Worm (Caenorhabditis elegans) whole organism, L4 larva: Measurements from ENCODE around the gene T05A12.4.

Experiments used
- F10B5.3 ChIP-seq: sonication (generic microtip); optimal IDR thresholded peaks from 2 replicates; lab custom pipeline; 2016; ENCODE audit warnings: mild to moderate bottlenecking, missing genetic modification characterization, missing compliant biosample characterization
- F44E2.7 ChIP-seq: fragments of 200-800 bp; sonication (Bioruptor generic); IDR thresholded peaks from 2 replicates; pipeline ENCODE4 v2.1.2; 2022; ENCODE audit warnings: missing genetic modification characterization, missing compliant biosample characterization
- F49E8.2 ChIP-seq: sonication (generic microtip); optimal IDR thresholded peaks from 2 replicates; lab custom pipeline; 2016; ENCODE audit warnings: missing compliant biosample characterization, mild to moderate bottlenecking, missing genetic modification characterization, borderline replicate concordance
- R02D3.7 ChIP-seq: fragments of 150-350 bp; sonication (generic microtip); optimal IDR thresholded peaks from 3 replicates; lab custom pipeline; 2014; ENCODE audit warnings: missing biosample characterization, missing genetic modification characterization
- aha-1 ChIP-seq: fragments of 150-350 bp; peaks from one replicate; lab custom pipeline; 2014; ENCODE audit warnings: missing biosample characterization, missing genetic modification characterization
- aly-2 ChIP-seq: sonication (generic microtip); optimal IDR thresholded peaks from 2 replicates; lab custom pipeline; 2018; ENCODE audit warnings: missing biosample characterization, missing genetic modification characterization
- ama-1 ChIP-seq: fragments of 150-350 bp; optimal IDR thresholded peaks from 2 replicates; lab custom pipeline; 2014; ENCODE audit warnings: inconsistent platforms, mixed read lengths
- arid-1 ChIP-seq: fragments of 200-800 bp; sonication (Bioruptor generic); conservative IDR thresholded peaks from 2 replicates; pipeline ENCODE4 v1.3.6; 2022; ENCODE audit warnings: missing genetic modification reagents, missing genetic modification characterization, missing compliant biosample characterization
- attf-4 ChIP-seq: sonication (generic microtip); optimal IDR thresholded peaks from 3 replicates; lab custom pipeline; 2017; ENCODE audit warnings: missing biosample characterization, missing genetic modification characterization
- ctbp-1 ChIP-seq: fragments of 200-800 bp; sonication (Bioruptor generic); IDR thresholded peaks from 2 replicates; pipeline ENCODE4 v1.3.6; 2022; ENCODE audit warnings: missing genetic modification reagents, missing genetic modification characterization, missing compliant biosample characterization
- daf-16 ChIP-seq, 3 experiments: sonication (generic microtip); optimal IDR thresholded peaks; 2 replicates each; lab custom pipeline; 2016 to 2017; ENCODE audit warnings: missing genetic modification characterization in 3 of 3, missing genetic modification reagents in 3 of 3, mild to moderate bottlenecking in 2 of 3, missing compliant biosample characterization in 2 of 3, missing biosample characterization in 1 of 3, moderate library complexity in 1 of 3
- daf-19 ChIP-seq: fragments of 200-800 bp; sonication (Bioruptor generic); conservative IDR thresholded peaks from 2 replicates; pipeline ENCODE4 v1.3.6; 2022; ENCODE audit warnings: missing genetic modification characterization, missing compliant biosample characterization
- dmd-9 ChIP-seq: fragments of 200-800 bp; sonication (Bioruptor generic); IDR thresholded peaks from 2 replicates; pipeline ENCODE4 v1.3.6; 2022; ENCODE audit warnings: missing genetic modification reagents, missing genetic modification characterization, missing compliant biosample characterization
- dpl-1 ChIP-seq: fragments of 150-350 bp; optimal IDR thresholded peaks from 2 replicates; lab custom pipeline; 2014; ENCODE audit warnings: missing biosample characterization, missing genetic modification reagents, missing genetic modification characterization
- dve-1 ChIP-seq: sonication (generic microtip); optimal IDR thresholded peaks from 2 replicates; lab custom pipeline; 2017; ENCODE audit warnings: antibody characterized with exemption, mild to moderate bottlenecking, missing genetic modification characterization, missing compliant biosample characterization; ENCODE audit not compliant: insufficient read depth
- egl-43 ChIP-seq: fragments of 200-800 bp; sonication (Bioruptor generic); IDR thresholded peaks from 2 replicates; pipeline ENCODE4 v1.3.6; 2022; ENCODE audit warnings: missing genetic modification reagents, missing genetic modification characterization, missing compliant biosample characterization
- lin-38 ChIP-seq: fragments of 200-800 bp; sonication (Bioruptor generic); IDR thresholded peaks from 2 replicates; pipeline ENCODE4 v1.3.6; 2022; ENCODE audit warnings: missing genetic modification reagents, missing genetic modification characterization, missing compliant biosample characterization
- lir-3 ChIP-seq: sonication (generic microtip); optimal IDR thresholded peaks from 2 replicates; lab custom pipeline; 2016; ENCODE audit warnings: mild to moderate bottlenecking, missing genetic modification characterization, missing compliant biosample characterization
- lsy-2 ChIP-seq, 2 experiments: fragments of 150-350 bp in 1 of 2; sonication (generic microtip) in 1 of 2; optimal IDR thresholded peaks; 2 replicates each; lab custom pipeline; 2014 to 2017; ENCODE audit warnings: missing biosample characterization in 2 of 2, missing genetic modification characterization in 2 of 2
- madf-5 ChIP-seq, 2 experiments: fragments of 200-800 bp; sonication (Bioruptor generic); IDR thresholded peaks; 2 replicates each; pipeline ENCODE4 v1.3.6; 2022; ENCODE audit warnings: missing compliant biosample characterization in 2 of 2, missing genetic modification characterization in 2 of 2
- mdt-29 ChIP-seq: fragments of 200-800 bp; sonication (Bioruptor generic); IDR thresholded peaks from 2 replicates; pipeline ENCODE4 v1.3.6; 2022; ENCODE audit warnings: missing genetic modification reagents, missing genetic modification characterization, missing compliant biosample characterization
- mes-2 ChIP-seq: sonication (generic microtip); optimal IDR thresholded peaks from 2 replicates; lab custom pipeline; 2016; ENCODE audit warnings: missing genotype, mild to moderate bottlenecking, missing genetic modification characterization, missing compliant biosample characterization; ENCODE audit not compliant: poor library complexity, severe bottlenecking
- nhr-102 ChIP-seq: sonication (generic microtip); optimal IDR thresholded peaks from 2 replicates; lab custom pipeline; 2016; ENCODE audit warnings: mild to moderate bottlenecking, missing genetic modification characterization, moderate library complexity, missing compliant biosample characterization
- nhr-11 ChIP-seq: fragments of 150-350 bp; optimal IDR thresholded peaks from 2 replicates; lab custom pipeline; 2014; ENCODE audit warnings: missing biosample characterization, missing genetic modification characterization
- nhr-111 ChIP-seq: fragments of 200-800 bp; sonication (Bioruptor generic); optimal IDR thresholded peaks from 2 replicates; lab custom pipeline; 2018; ENCODE audit warnings: mild to moderate bottlenecking, missing genetic modification characterization, missing compliant biosample characterization
- nhr-6 ChIP-seq: fragments of 150-350 bp; optimal IDR thresholded peaks from 2 replicates; lab custom pipeline; 2014; ENCODE audit warnings: missing biosample characterization, missing genetic modification characterization
- pha-4 ChIP-seq, 2 experiments: fragments of 150-350 bp in 1 of 2; fragments of 200-800 bp in 1 of 2; sonication (Bioruptor generic) in 1 of 2; IDR thresholded peaks in 1 of 2; optimal IDR thresholded peaks in 1 of 2; 2 replicates each; pipeline versions ENCODE4 v1.3.6 to Lab custom; 2014 to 2022; ENCODE audit warnings: missing genetic modification characterization in 2 of 2, missing genetic modification reagents in 2 of 2, missing biosample characterization in 1 of 2, missing compliant biosample characterization in 1 of 2
- set-16 ChIP-seq: fragments of 200-800 bp; sonication (Bioruptor generic); IDR thresholded peaks from 2 replicates; pipeline ENCODE4 v1.3.6; 2022; ENCODE audit warnings: missing genetic modification reagents, missing genetic modification characterization, missing compliant biosample characterization
- snpc-1.2 ChIP-seq: fragments of 200-800 bp; sonication (Bioruptor generic); IDR thresholded peaks from 2 replicates; pipeline ENCODE4 v1.3.6; 2022; ENCODE audit warnings: missing genetic modification reagents, missing genetic modification characterization, missing compliant biosample characterization
- spr-3 ChIP-seq: fragments of 200-800 bp; sonication (Bioruptor generic); optimal IDR thresholded peaks from 2 replicates; lab custom pipeline; 2018; ENCODE audit warnings: mild to moderate bottlenecking, missing genetic modification characterization, missing compliant biosample characterization
- unc-130 ChIP-seq: sonication (generic microtip); optimal IDR thresholded peaks from 2 replicates; lab custom pipeline; 2016; ENCODE audit warnings: missing genetic modification reagents, missing genetic modification characterization, missing compliant biosample characterization
- unc-62 ChIP-seq, 3 experiments: fragments of 150-350 bp in 1 of 3; sonication (generic microtip); optimal IDR thresholded peaks in 2 of 3; peaks in 1 of 3; 1 replicate in 1 of 3; 2 replicates in 2 of 3; lab custom pipeline; 2014 to 2017; ENCODE audit warnings: missing biosample characterization in 3 of 3, missing genetic modification characterization in 3 of 3, missing genetic modification reagents in 3 of 3, missing genotype in 1 of 3

Gene T05A12.4

ce11 chrIV:6905947-6906489 lies 18.3 kb downstream of the T05A12.4 start, which contains the start of the genes T22D1.17 and T22D1.8:
Gene T22D1.17, plus strand, starts transcription at chrIV:6905997.
Gene T22D1.8, minus strand, starts transcription at chrIV:6906348.
- peak; percentile 8 for TF ChIP-seq nhr-102 (tag; lab: Kevin White, UChicago)
- TF ChIP-seq snpc-1.2 (GFP tag; lab: Robert Waterston, UW) = peak; percentile 48; the same call in 1 of the 2 replicates
- TF ChIP-seq lin-38 = peak; percentile 55
- no peak for TF ChIP-seq mdt-29 (GFP tag; lab: Robert Waterston, UW)
- no peak for TF ChIP-seq nhr-6 (tag; lab: Kevin White, UChicago)
- TF ChIP-seq F49E8.2 (tag; lab: Kevin White, UChicago) = peak; percentile 30
- peak; percentile 10 for TF ChIP-seq nhr-111
- no peak for TF ChIP-seq daf-16 (GFP tag; optimal IDR thresholded peaks at IDR 0.05; lab: Kevin White, UChicago)
- peak; percentile 24 for TF ChIP-seq daf-16 (tag; optimal IDR thresholded peaks at IDR 0.05; lab: Kevin White, UChicago)
- no peak for TF ChIP-seq lir-3 (tag; lab: Kevin White, UChicago)
- no peak for TF ChIP-seq spr-3 (GFP tag; lab: Kevin White, UChicago)
- TF ChIP-seq ama-1 (lab: Kevin White, UChicago) = peak; percentile 10
- no peak for TF ChIP-seq egl-43 (GFP tag; lab: Robert Waterston, UW)
- TF ChIP-seq arid-1 (GFP tag; lab: Robert Waterston, UW) = peak; percentile 47; the same call in 1 of the 2 replicates
- TF ChIP-seq F10B5.3 (tag; lab: Kevin White, UChicago) = peak; percentile 17
- peak; percentile 69 for TF ChIP-seq aly-2 (tag; lab: Kevin White, UChicago)
- TF ChIP-seq, all 104 proteins: peak for 10

ce11 chrIV:6907487-6907886 lies 19.7 kb downstream of the T05A12.4 start:
- TF ChIP-seq nhr-11 (tag; lab: Kevin White, UChicago) = no peak
- TF ChIP-seq set-16 (GFP tag; lab: Robert Waterston, UW) = peak; percentile 97
- TF ChIP-seq pha-4 (GFP tag; IDR thresholded peaks at IDR 0.05; lab: Robert Waterston, UW) = peak; percentile 17; the same call in 1 of the 2 replicates
- no peak for TF ChIP-seq pha-4 (tag; optimal IDR thresholded peaks at IDR 0.05; lab: Kevin White, UChicago)
- no peak for TF ChIP-seq madf-5 (GFP tag; IDR thresholded peaks at IDR 0.05; lab: Robert Waterston, UW)
- 0 out of 2 replicates have a peak, but pooled peaks have one; percentile 11 for TF ChIP-seq ctbp-1 (GFP tag; lab: Robert Waterston, UW)
- TF ChIP-seq R02D3.7 (tag; lab: Kevin White, UChicago) = no peak
- TF ChIP-seq daf-19 (GFP tag; lab: Robert Waterston, UW) = no peak

DNA sequence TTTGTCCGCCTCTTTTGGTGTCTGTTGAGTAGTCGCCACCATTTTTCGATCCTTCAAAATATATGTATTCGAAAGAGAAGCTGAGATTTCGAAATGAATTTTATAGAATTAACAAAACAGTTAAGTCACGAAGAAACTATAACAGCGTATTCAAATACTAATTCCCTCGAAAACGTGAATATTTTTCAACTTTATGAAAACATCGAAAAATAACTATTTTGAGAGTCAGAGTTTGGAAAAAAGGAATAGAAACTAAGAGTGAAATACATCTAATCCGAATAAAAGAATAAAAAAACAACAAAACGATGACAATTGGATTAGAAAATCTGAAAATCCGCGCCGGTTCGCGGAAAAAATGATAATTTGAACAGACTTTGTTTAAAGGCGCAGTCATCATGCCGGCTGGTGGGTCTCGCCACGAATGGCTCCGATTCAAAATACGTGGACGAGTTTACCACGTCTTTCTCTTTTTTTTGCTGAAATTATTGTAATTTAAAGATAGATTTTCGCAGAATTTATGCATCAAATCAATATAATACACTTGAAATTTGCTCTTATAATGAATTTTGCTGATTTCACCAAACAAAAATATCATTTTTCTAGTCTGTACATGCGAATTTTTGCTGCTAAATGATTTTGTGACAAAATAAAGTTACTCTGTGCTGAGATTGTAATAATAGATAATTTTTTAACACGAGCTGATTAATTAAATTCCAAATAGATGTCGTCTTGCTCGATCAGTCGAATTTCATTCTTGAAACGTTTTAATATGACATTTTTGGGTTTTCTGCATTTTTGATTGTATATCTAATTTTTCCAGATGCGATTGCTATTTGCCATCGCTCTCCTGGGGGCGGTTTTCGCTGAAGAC lies 22.4 kb downstream of the T05A12.4 start, which contains the start of the genes rpn-1 and ribo-1:
TSS of gene rpn-1 (minus strand) at position 51 of the 871 bp plus-strand sequence.
TSS of gene ribo-1 (plus strand) at position 821 of the 871 bp plus-strand sequence.
- TF ChIP-seq aha-1 (tag; lab: Kevin White, UChicago) = peak; percentile 88
- TF ChIP-seq daf-16 (GFP tag; optimal IDR thresholded peaks at IDR 0.05; lab: Kevin White, UChicago) = no peak
- peak; percentile 25 for TF ChIP-seq daf-16 (tag; optimal IDR thresholded peaks at IDR 0.05; lab: Kevin White, UChicago)
- TF ChIP-seq unc-130 (GFP tag; lab: Kevin White, UChicago) = peak; percentile 53
- TF ChIP-seq nhr-6 (tag; lab: Kevin White, UChicago) = peak; percentile 15
- peak; percentile 9 for TF ChIP-seq dve-1 (tag; lab: Kevin White, UChicago)
- peak in 1 of 2 experiments; percentile 19 for TF ChIP-seq unc-62 (GFP tag; optimal IDR thresholded peaks at IDR 0.05 in 1 of 2; lab: Kevin White, UChicago)
- no peak for TF ChIP-seq unc-62 (tag; optimal IDR thresholded peaks at IDR 0.05; lab: Kevin White, UChicago)
- TF ChIP-seq dmd-9 = no peak
- peak; percentile 39 for TF ChIP-seq mes-2
- TF ChIP-seq dpl-1 (GFP tag; lab: Kevin White, UChicago) = peak; percentile 57
- TF ChIP-seq lsy-2 (tag; optimal IDR thresholded peaks at IDR 0.05; lab: Kevin White, UChicago) = peak in 1 of 2 experiments; percentile 64
- no peak for TF ChIP-seq F44E2.7 (GFP tag; lab: Robert Waterston, UW)
- no peak for TF ChIP-seq attf-4 (tag; lab: Kevin White, UChicago)
